Fruit fly (Drosophila melanogaster): Measurements from ENCODE around the gene wts.

Gene wts

dm6 chr3R:30775933-30776332 lies 30.5 kb downstream of the wts start:
- no peak for TF ChIP-seq Ets98B (GFP tag; IDR thresholded peaks at IDR 0.05)
- no peak for TF ChIP-seq D1 (tag; optimal IDR thresholded peaks at IDR 0.05)
- no peak for TF ChIP-seq CG8301 (tag; optimal IDR thresholded peaks at IDR 0.05)
- no peak for TF ChIP-seq CG4496 (GFP tag; IDR thresholded peaks at IDR 0.05)
- TF ChIP-seq CG15710 (tag; optimal IDR thresholded peaks at IDR 0.05), result no peak
- no peak for TF ChIP-seq Snoo (tag; optimal IDR thresholded peaks at IDR 0.05)
- no peak for TF ChIP-seq EcR (GFP tag; optimal IDR thresholded peaks at IDR 0.05)
- no peak for TF ChIP-seq CG32121 (GFP tag; IDR thresholded peaks at IDR 0.05)
- TF ChIP-seq CG34367 (tag; optimal IDR thresholded peaks at IDR 0.05), result no peak
- no peak for TF ChIP-seq CG10348 (GFP tag; IDR thresholded peaks at IDR 0.05)
- TF ChIP-seq CG14655 (GFP tag; optimal IDR thresholded peaks at IDR 0.05), result no peak
- no peak for TF ChIP-seq CG8159 (tag; optimal IDR thresholded peaks at IDR 0.05)
- no peak for TF ChIP-seq CG9948 (tag; optimal IDR thresholded peaks at IDR 0.05)
- no peak for TF ChIP-seq gl (tag; optimal IDR thresholded peaks at IDR 0.05)
- no peak for TF ChIP-seq fd96Ca (GFP tag; IDR thresholded peaks at IDR 0.05)
- no peak for TF ChIP-seq CG13204 (GFP tag; optimal IDR thresholded peaks at IDR 0.05)
- TF ChIP-seq Pif1A (GFP tag; optimal IDR thresholded peaks at IDR 0.05), result no peak
- no peak for TF ChIP-seq CG17806 (tag; optimal IDR thresholded peaks at IDR 0.05)

dm6 chr3R:30775249-30775648 lies 31.2 kb downstream of the wts start:
- TF ChIP-seq CG8301 (tag; optimal IDR thresholded peaks at IDR 0.05) (no peak), fd96Ca (GFP tag; IDR thresholded peaks at IDR 0.05) (peak; percentile 47; the same call in 1 of the 3 replicates), Ets98B (GFP tag; IDR thresholded peaks at IDR 0.05) (no peak), CG15710 (tag; optimal IDR thresholded peaks at IDR 0.05) (peak; percentile 29), CG17806 (tag; optimal IDR thresholded peaks at IDR 0.05) (peak; percentile 5), Pif1A (GFP tag; optimal IDR thresholded peaks at IDR 0.05) (peak; percentile 16)

dm6 chr3R:30772779-30773546 lies 33.5 kb downstream of the wts start:
- TF ChIP-seq CG10348 (GFP tag; IDR thresholded peaks at IDR 0.05) (no peak), CG12605 (GFP tag; IDR thresholded peaks at IDR 0.05) (peak; percentile 61), Pif1B (GFP tag; optimal IDR thresholded peaks at IDR 0.05) (peak; percentile 25), D1 (tag; optimal IDR thresholded peaks at IDR 0.05) (no peak), fd96Ca (GFP tag; IDR thresholded peaks at IDR 0.05) (no peak), CG32121 (GFP tag; IDR thresholded peaks at IDR 0.05) (no peak), gl (tag; optimal IDR thresholded peaks at IDR 0.05) (no peak), CG15710 (tag; optimal IDR thresholded peaks at IDR 0.05) (peak; percentile 20), EcR (GFP tag; optimal IDR thresholded peaks at IDR 0.05) (peak; percentile 48), CG17806 (tag; optimal IDR thresholded peaks at IDR 0.05) (peak; percentile 52), CG13204 (GFP tag; optimal IDR thresholded peaks at IDR 0.05) (peak; percentile 34), Pif1A (GFP tag; optimal IDR thresholded peaks at IDR 0.05) (peak; percentile 25), Snoo (tag; optimal IDR thresholded peaks at IDR 0.05) (no peak), CG9948 (tag; optimal IDR thresholded peaks at IDR 0.05) (peak; percentile 22), CG14655 (GFP tag; optimal IDR thresholded peaks at IDR 0.05) (peak; percentile 43), CG8159 (tag; optimal IDR thresholded peaks at IDR 0.05) (peak; percentile 61), rn (GFP tag; IDR thresholded peaks at IDR 0.05) (no peak), Ets98B (GFP tag; IDR thresholded peaks at IDR 0.05) (no peak), CG8301 (tag; optimal IDR thresholded peaks at IDR 0.05) (peak; percentile 33), CG34367 (tag; optimal IDR thresholded peaks at IDR 0.05) (no peak), CG4496 (GFP tag; IDR thresholded peaks at IDR 0.05) (no peak)

- TF ChIP-seq rn (GFP tag; IDR thresholded peaks at IDR 0.05), result no peak
- no peak for TF ChIP-seq fd96Ca (GFP tag; IDR thresholded peaks at IDR 0.05)
- no peak for TF ChIP-seq CG9948 (tag; optimal IDR thresholded peaks at IDR 0.05)
These were observed 35.7 kb downstream of the wts start for dm6 chr3R:30770709-30771108.

dm6 chr3R:30770069-30770633 lies 36.3 kb downstream of the wts start:
- TF ChIP-seq CG9948 (tag; optimal IDR thresholded peaks at IDR 0.05) (no peak), CG14655 (GFP tag; optimal IDR thresholded peaks at IDR 0.05) (peak; percentile 15)

dm6 chr3R:30767556-30767955 lies 38.9 kb downstream of the wts start:
- no peak for TF ChIP-seq CG12605 (GFP tag; IDR thresholded peaks at IDR 0.05)
- TF ChIP-seq CG8159 (tag; optimal IDR thresholded peaks at IDR 0.05), result no peak
- no peak for TF ChIP-seq EcR (GFP tag; optimal IDR thresholded peaks at IDR 0.05)

- TF ChIP-seq CG9948 (tag; optimal IDR thresholded peaks at IDR 0.05) (no peak), fd96Ca (GFP tag; IDR thresholded peaks at IDR 0.05) (0 out of 3 replicates have a peak, but pooled peaks have one; percentile 41)
These were observed 39.4 kb downstream of the wts start for dm6 chr3R:30766922-30767504.
